Comparison of ENCODE assay signal across 1 fruit fly cellular context in the genomic region with DNA sequence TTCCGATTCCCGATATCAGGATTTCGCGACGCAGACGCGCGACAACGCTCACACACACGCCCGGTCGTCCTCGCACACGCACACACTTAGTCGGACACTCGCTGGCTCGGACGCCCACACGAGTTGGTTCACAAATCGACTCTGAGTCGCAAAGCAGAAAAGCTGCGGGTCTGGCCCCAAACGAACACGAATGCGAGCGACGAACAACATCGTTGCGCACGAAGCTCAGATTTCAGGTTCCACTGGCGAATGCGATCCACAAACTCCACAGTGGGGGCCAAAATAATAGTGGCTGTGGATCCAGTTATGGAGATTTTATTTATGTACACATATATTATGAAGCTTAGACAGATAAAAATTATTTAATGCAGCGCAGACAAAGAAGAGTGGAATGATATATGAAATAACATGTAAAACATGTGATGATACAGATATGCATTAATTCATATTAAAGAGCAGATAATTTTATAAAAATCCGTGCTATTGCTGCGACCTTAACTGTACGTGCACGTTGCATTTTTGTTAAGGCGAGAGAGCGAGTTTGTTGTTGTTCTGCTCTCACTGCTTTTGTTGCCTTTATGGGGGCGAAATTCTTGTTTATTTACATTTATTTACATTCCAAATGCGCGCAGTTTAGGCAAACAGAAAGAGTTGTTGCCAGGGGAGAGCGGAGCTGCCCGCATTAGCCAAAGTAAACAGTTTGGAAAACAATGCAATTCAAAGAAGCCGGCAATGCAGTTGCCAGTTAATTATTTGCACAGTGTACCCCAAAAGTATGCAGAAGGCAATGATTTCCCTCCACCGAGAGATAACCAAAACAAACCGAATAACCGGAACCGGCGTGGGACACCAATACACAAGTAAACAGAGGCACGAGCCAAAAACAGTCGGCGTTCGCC.
TF ChIP-seq lines count a peak whose summit lies in the region.

No protein-coding gene starts in this region.

TF ChIP-seq in whole organism, embryonic, 481 proteins besides CTCF, POLR2A, EP300 and RAD21 (continued from another document and continues in another):
- TF ChIP-seq Bgb (GFP tag; IDR thresholded peaks at IDR 0.05; lab: Robert Waterston, UW; ENCODE audit: partially characterized antibody) (peak; percentile 59; the same call in 1 of the 2 replicates), CG6791 (GFP tag; IDR thresholded peaks at IDR 0.05; lab: Robert Waterston, UW; ENCODE audit: partially characterized antibody) (0 out of 3 replicates have a peak, but pooled peaks have one; percentile 47), CG11247 (GFP tag; IDR thresholded peaks at IDR 0.05; lab: Robert Waterston, UW) (peak; percentile 46; the same call in 1 of the 2 replicates), Kr (GFP tag; optimal IDR thresholded peaks at IDR 0.05; lab: Kevin White, UChicago) (peak; percentile 96), CG1832 (GFP tag; optimal IDR thresholded peaks at IDR 0.05; lab: Kevin White, UChicago) (no peak), Hsf (GFP tag; optimal IDR thresholded peaks at IDR 0.05; lab: Kevin White, UChicago) (peak; percentile 90), odd (GFP tag; optimal IDR thresholded peaks at IDR 0.05; lab: Kevin White, UChicago) (peak; percentile 75), PHDP (tag; optimal IDR thresholded peaks at IDR 0.05; lab: Kevin White, UChicago) (peak; percentile 70), CG12219 (GFP tag; optimal IDR thresholded peaks at IDR 0.05; lab: Kevin White, UChicago) (peak; percentile 55), CG4820 (GFP tag; optimal IDR thresholded peaks at IDR 0.05; lab: Kevin White, UChicago) (peak; percentile 82), gt (GFP tag; IDR thresholded peaks at IDR 0.05; lab: Robert Waterston, UW) (no peak), Xbp1 (GFP tag; optimal IDR thresholded peaks at IDR 0.05; lab: Kevin White, UChicago) (peak; percentile 90), ind (GFP tag; optimal IDR thresholded peaks at IDR 0.05; lab: Kevin White, UChicago) (peak; percentile 79), Dfd (GFP tag; optimal IDR thresholded peaks at IDR 0.05; lab: Kevin White, UChicago) (no peak), rib (GFP tag; IDR thresholded peaks at IDR 0.05; lab: Robert Waterston, UW) (peak; percentile 78), stc (GFP tag; IDR thresholded peaks at IDR 0.05; lab: Robert Waterston, UW) (peak; percentile 73), E2f2 (GFP tag; IDR thresholded peaks at IDR 0.05; lab: Robert Waterston, UW) (peak; percentile 58; the same call in 1 of the 2 replicates), CG2129 (GFP tag; IDR thresholded peaks at IDR 0.05; lab: Robert Waterston, UW; ENCODE audit: partially characterized antibody) (no peak), CG17829 (tag; optimal IDR thresholded peaks at IDR 0.05; lab: Kevin White, UChicago) (peak; percentile 95), chif (GFP tag; optimal IDR thresholded peaks at IDR 0.05; lab: Kevin White, UChicago) (peak; percentile 29 to 58), slbo (GFP tag; IDR thresholded peaks at IDR 0.05; lab: Robert Waterston, UW) (peak; percentile 50), onecut (GFP tag; IDR thresholded peaks at IDR 0.05; lab: Robert Waterston, UW) (peak; percentile 73), hkb (optimal IDR thresholded peaks at IDR 0.05; lab: Kevin White, UChicago) (no peak), hkb (GFP tag; IDR thresholded peaks at IDR 0.05; lab: Robert Waterston, UW) (peak; percentile 80), CG18619 (GFP tag; optimal IDR thresholded peaks at IDR 0.05; lab: Kevin White, UChicago) (peak; percentile 65), schlank (tag; optimal IDR thresholded peaks at IDR 0.05; lab: Kevin White, UChicago) (no peak), CG14441 (GFP tag; IDR thresholded peaks at IDR 0.05; lab: Robert Waterston, UW) (peak; percentile 69), ftz-f1 (GFP tag; optimal IDR thresholded peaks at IDR 0.05; lab: Kevin White, UChicago) (no peak), CG10565 (GFP tag; optimal IDR thresholded peaks at IDR 0.05; lab: Kevin White, UChicago) (peak; percentile 68), gce (GFP tag; IDR thresholded peaks at IDR 0.05; lab: Robert Waterston, UW) (peak; percentile 62), Oli (tag; optimal IDR thresholded peaks at IDR 0.05; lab: Kevin White, UChicago) (peak; percentile 79), Six4 (GFP tag; optimal IDR thresholded peaks at IDR 0.05; lab: Kevin White, UChicago) (peak; percentile 87), CG18011 (GFP tag; optimal IDR thresholded peaks at IDR 0.05; lab: Kevin White, UChicago) (no peak), Ada2b (GFP tag; IDR thresholded peaks at IDR 0.05; lab: Robert Waterston, UW) (peak; percentile 48), CG10321 (GFP tag; IDR thresholded peaks at IDR 0.05; lab: Robert Waterston, UW) (no peak), Hr3 (GFP tag; optimal IDR thresholded peaks at IDR 0.05; lab: Kevin White, UChicago) (no peak), cg (GFP tag; optimal IDR thresholded peaks at IDR 0.05; lab: Kevin White, UChicago) (peak; percentile 56), p53 (GFP tag; optimal IDR thresholded peaks at IDR 0.05; lab: Kevin White, UChicago) (peak; percentile 36), Drgx (GFP tag; IDR thresholded peaks at IDR 0.05; lab: Robert Waterston, UW) (peak; percentile 92), Deaf1 (tag; optimal IDR thresholded peaks at IDR 0.05; lab: Kevin White, UChicago) (peak; percentile 100), scrt (GFP tag; optimal IDR thresholded peaks at IDR 0.05; lab: Kevin White, UChicago) (peak; percentile 73), CkIIα-i1 (GFP tag; IDR thresholded peaks at IDR 0.05; lab: Robert Waterston, UW) (no peak), TFAM (GFP tag; optimal IDR thresholded peaks at IDR 0.05; lab: Kevin White, UChicago) (peak; percentile 61), CG2678 (tag; optimal IDR thresholded peaks at IDR 0.05; lab: Kevin White, UChicago) (peak; percentile 90), jumu (GFP tag; optimal IDR thresholded peaks at IDR 0.05; lab: Kevin White, UChicago) (peak; percentile 52), dmrt11E (tag; optimal IDR thresholded peaks at IDR 0.05; lab: Kevin White, UChicago) (peak; percentile 81), sens (GFP tag; lab: Kevin White, UChicago) (peak; percentile 99), Gug (GFP tag; IDR thresholded peaks at IDR 0.05; lab: Robert Waterston, UW) (peak; percentile 46; the same call in 2 of the 4 replicates), bigmax (GFP tag; optimal IDR thresholded peaks at IDR 0.05; lab: Kevin White, UChicago) (peak; percentile 22), CG16815 (GFP tag; optimal IDR thresholded peaks at IDR 0.05; lab: Kevin White, UChicago) (peak; percentile 60), Dbx (GFP tag; IDR thresholded peaks at IDR 0.05; lab: Robert Waterston, UW) (no peak; the same call in 2 of the 3 replicates), CG9797 (GFP tag; optimal IDR thresholded peaks at IDR 0.05; lab: Kevin White, UChicago) (peak; percentile 38), crc (GFP tag; optimal IDR thresholded peaks at IDR 0.05; lab: Kevin White, UChicago) (peak; percentile 22), CG11093 (GFP tag; IDR thresholded peaks at IDR 0.05; lab: Robert Waterston, UW) (peak; percentile 74), CG1602 (GFP tag; optimal IDR thresholded peaks at IDR 0.05; lab: Kevin White, UChicago) (peak; percentile 9), CrebB (tag; optimal IDR thresholded peaks at IDR 0.05; lab: Kevin White, UChicago) (peak; percentile 55), CG10543 (GFP tag; optimal IDR thresholded peaks at IDR 0.05; lab: Kevin White, UChicago) (peak; percentile 51), danr (GFP tag; IDR thresholded peaks at IDR 0.05; lab: Robert Waterston, UW) (peak; percentile 15; the same call in 1 of the 2 replicates), fd64A (GFP tag; optimal IDR thresholded peaks at IDR 0.05; lab: Kevin White, UChicago) (peak; percentile 94), CG7745 (tag; optimal IDR thresholded peaks at IDR 0.05; lab: Kevin White, UChicago) (peak; percentile 98), inv (GFP tag; IDR thresholded peaks at IDR 0.05; lab: Robert Waterston, UW; ENCODE audit: partially characterized antibody) (no peak), Taf1 (GFP tag; IDR thresholded peaks at IDR 0.05; lab: Robert Waterston, UW) (no peak), CG5953 (GFP tag; IDR thresholded peaks at IDR 0.05; lab: Robert Waterston, UW) (peak; percentile 53; the same call in 1 of the 2 replicates), tio (GFP tag; optimal IDR thresholded peaks at IDR 0.05; lab: Kevin White, UChicago) (no peak), CG3995 (GFP tag; optimal IDR thresholded peaks at IDR 0.05; lab: Kevin White, UChicago) (no peak), Lhr (GFP tag; optimal IDR thresholded peaks at IDR 0.05; lab: Kevin White, UChicago) (peak; percentile 60), CG6813 (GFP tag; optimal IDR thresholded peaks at IDR 0.05; lab: Kevin White, UChicago) (peak; percentile 86), CG15479 (GFP tag; optimal IDR thresholded peaks at IDR 0.05; lab: Kevin White, UChicago) (peak; percentile 72), CG7372 (GFP tag; IDR thresholded peaks at IDR 0.05; lab: Robert Waterston, UW) (peak; percentile 38), CG12659 (GFP tag; optimal IDR thresholded peaks at IDR 0.05; lab: Kevin White, UChicago) (peak; percentile 67), Sox100B (GFP tag; optimal IDR thresholded peaks at IDR 0.05; lab: Kevin White, UChicago) (peak; percentile 89), vfl (GFP tag; optimal IDR thresholded peaks at IDR 0.05; lab: Kevin White, UChicago) (no peak), Elba2 (GFP tag; optimal IDR thresholded peaks at IDR 0.05; lab: Kevin White, UChicago) (no peak), CG15073 (GFP tag; optimal IDR thresholded peaks at IDR 0.05; lab: Kevin White, UChicago) (no peak), CG13123 (GFP tag; optimal IDR thresholded peaks at IDR 0.05; lab: Kevin White, UChicago) (no peak), her (GFP tag; optimal IDR thresholded peaks at IDR 0.05; lab: Kevin White, UChicago) (peak; percentile 16), repo (GFP tag; optimal IDR thresholded peaks at IDR 0.05; lab: Kevin White, UChicago) (peak; percentile 71), CG3163 (GFP tag; optimal IDR thresholded peaks at IDR 0.05; lab: Kevin White, UChicago) (peak; percentile 23), CG12236 (GFP tag; optimal IDR thresholded peaks at IDR 0.05; lab: Kevin White, UChicago) (peak; percentile 15), z (GFP tag; IDR thresholded peaks at IDR 0.05; lab: Robert Waterston, UW) (0 out of 3 replicates have a peak, but pooled peaks have one; percentile 35), CG10209 (GFP tag; optimal IDR thresholded peaks at IDR 0.05; lab: Kevin White, UChicago) (peak; percentile 46), ham (GFP tag; IDR thresholded peaks at IDR 0.05; lab: Robert Waterston, UW) (no peak), az2 (GFP tag; optimal IDR thresholded peaks at IDR 0.05; lab: Kevin White, UChicago) (peak; percentile 84), caup (GFP tag; optimal IDR thresholded peaks at IDR 0.05; lab: Kevin White, UChicago; ENCODE audit: severe bottlenecking) (peak; percentile 66), org-1 (GFP tag; optimal IDR thresholded peaks at IDR 0.05; lab: Kevin White, UChicago) (peak; percentile 73), Atf6 (GFP tag; IDR thresholded peaks at IDR 0.05; lab: Robert Waterston, UW) (peak; percentile 60; the same call in 1 of the 2 replicates), CG32772 (GFP tag; IDR thresholded peaks at IDR 0.05; lab: Robert Waterston, UW) (peak; percentile 72), CG11695 (GFP tag; IDR thresholded peaks at IDR 0.05; lab: Robert Waterston, UW) (peak; percentile 87), oc (tag; optimal IDR thresholded peaks at IDR 0.05; lab: Kevin White, UChicago) (peak; percentile 77), ato (GFP tag; IDR thresholded peaks at IDR 0.05; lab: Robert Waterston, UW; ENCODE audit: partially characterized antibody) (peak; percentile 29), CG7556 (GFP tag; optimal IDR thresholded peaks at IDR 0.05; lab: Kevin White, UChicago) (peak; percentile 75), sqz (GFP tag; optimal IDR thresholded peaks at IDR 0.05; lab: Kevin White, UChicago) (peak; percentile 64), CG7786 (GFP tag; optimal IDR thresholded peaks at IDR 0.05; lab: Kevin White, UChicago) (no peak), CHES-1-like (GFP tag; optimal IDR thresholded peaks at IDR 0.05; lab: Kevin White, UChicago) (peak; percentile 28), zfh1 (GFP tag; IDR thresholded peaks at IDR 0.05; lab: Robert Waterston, UW) (peak; percentile 85), CG15696 (tag; optimal IDR thresholded peaks at IDR 0.05; lab: Kevin White, UChicago) (peak; percentile 94), Dek (tag; optimal IDR thresholded peaks at IDR 0.05; lab: Kevin White, UChicago) (no peak), trh (GFP tag; optimal IDR thresholded peaks at IDR 0.05; lab: Kevin White, UChicago) (peak; percentile 42), dysf (GFP tag; IDR thresholded peaks at IDR 0.05; lab: Robert Waterston, UW) (peak; percentile 86), Opbp (GFP tag; IDR thresholded peaks at IDR 0.05; lab: Robert Waterston, UW; ENCODE audit: partially characterized antibody) (peak; percentile 49; the same call in 2 of the 3 replicates), CG16863 (GFP tag; optimal IDR thresholded peaks at IDR 0.05; lab: Kevin White, UChicago) (peak; percentile 48), Ets65A (GFP tag; lab: Kevin White, UChicago) (peak; percentile 94), CG2116 (GFP tag; optimal IDR thresholded peaks at IDR 0.05; lab: Kevin White, UChicago) (peak; percentile 17), CG4617 (GFP tag; optimal IDR thresholded peaks at IDR 0.05; lab: Kevin White, UChicago; ENCODE audit: borderline replicate concordance) (no peak), h (optimal IDR thresholded peaks at IDR 0.05; lab: Kevin White, UChicago) (no peak), Hey (tag; optimal IDR thresholded peaks at IDR 0.05; lab: Kevin White, UChicago) (peak; percentile 57), so (GFP tag; IDR thresholded peaks at IDR 0.05; lab: Robert Waterston, UW) (peak; percentile 81; the same call in 2 of the 3 replicates), Trl (optimal IDR thresholded peaks at IDR 0.05; lab: Kevin White, UChicago) (peak; percentile 0 to 37), Trl (GFP tag; optimal IDR thresholded peaks at IDR 0.05; lab: Kevin White, UChicago) (peak; percentile 61), CG30403 (GFP tag; optimal IDR thresholded peaks at IDR 0.05; lab: Kevin White, UChicago) (no peak), Lim3 (GFP tag; IDR thresholded peaks at IDR 0.05; lab: Robert Waterston, UW) (no peak), phol (tag; optimal IDR thresholded peaks at IDR 0.05; lab: Kevin White, UChicago) (peak; percentile 94), CG11723 (GFP tag; optimal IDR thresholded peaks at IDR 0.05; lab: Kevin White, UChicago) (peak; percentile 65), bbx (GFP tag; IDR thresholded peaks at IDR 0.05; lab: Robert Waterston, UW; ENCODE audit: partially characterized antibody) (peak; percentile 64; the same call in 1 of the 2 replicates), nerfin-2 (GFP tag; IDR thresholded peaks at IDR 0.05; lab: Robert Waterston, UW; ENCODE audit: partially characterized antibody) (no peak), Stat92E (GFP tag; optimal IDR thresholded peaks at IDR 0.05; lab: Kevin White, UChicago) (peak in 1 of 3 experiments; percentile 93), yki (optimal IDR thresholded peaks at IDR 0.05; lab: Kevin White, UChicago) (peak; percentile 40), gcm (GFP tag; optimal IDR thresholded peaks at IDR 0.05; lab: Kevin White, UChicago) (peak; percentile 80)
